Worm (Caenorhabditis elegans) whole organism, young adult: ENCODE results near the gene T05G5.4.
A peak's percentile ranks its signal among the peaks of the same experiment; 100 is the strongest.

Source experiments
- B0035.1 ChIP-seq: sonication (generic microtip); optimal IDR thresholded peaks from 2 replicates; lab custom pipeline; 2016; ENCODE audit warnings: missing genetic modification characterization, mild to moderate bottlenecking, missing compliant biosample characterization, missing genotype, missing genetic modification reagents
- C06A6.2 ChIP-seq: fragments of 200-800 bp; sonication (Bioruptor generic); conservative IDR thresholded peaks from 2 replicates; pipeline ENCODE4 v1.3.6; 2022; ENCODE audit warnings: missing genetic modification characterization, missing compliant biosample characterization
- F10E7.11 ChIP-seq: sonication (generic microtip); optimal IDR thresholded peaks from 2 replicates; lab custom pipeline; 2017; ENCODE audit warnings: mild to moderate bottlenecking, missing genetic modification characterization, moderate library complexity, missing compliant biosample characterization
- F23B12.7 ChIP-seq: sonication (generic microtip); optimal IDR thresholded peaks from 2 replicates; lab custom pipeline; 2017; ENCODE audit warnings: missing genetic modification characterization, mild to moderate bottlenecking, missing compliant biosample characterization, antibody characterized with exemption, moderate library complexity; ENCODE audit not compliant: insufficient read depth
- F37B4.10 ChIP-seq: fragments of 200-800 bp; sonication (Bioruptor generic); IDR thresholded peaks from 2 replicates; pipeline ENCODE4 v1.3.6; 2022; ENCODE audit warnings: missing genetic modification characterization, missing compliant biosample characterization
- F49E8.2 ChIP-seq: sonication (generic microtip); optimal IDR thresholded peaks from 3 replicates; lab custom pipeline; 2017; ENCODE audit warnings: missing genetic modification characterization, mild to moderate bottlenecking, missing compliant biosample characterization, antibody characterized with exemption, moderate library complexity; ENCODE audit not compliant: insufficient read depth
- F52B5.7 ChIP-seq: sonication (generic microtip); optimal IDR thresholded peaks from 2 replicates; lab custom pipeline; 2016; ENCODE audit warnings: mild to moderate bottlenecking, missing genetic modification characterization, missing compliant biosample characterization
- F57A8.1 ChIP-seq: fragments of 200-800 bp; sonication (Bioruptor generic); optimal IDR thresholded peaks from 2 replicates; lab custom pipeline; 2018; ENCODE audit warnings: mild to moderate bottlenecking, missing genetic modification characterization, moderate library complexity, missing compliant biosample characterization
- F57C9.4 ChIP-seq: sonication (generic microtip); optimal IDR thresholded peaks from 2 replicates; lab custom pipeline; 2017; ENCODE audit warnings: mild to moderate bottlenecking, missing genetic modification characterization, missing compliant biosample characterization
- K11D2.4 ChIP-seq: fragments of 200-800 bp; sonication (Bioruptor generic); IDR thresholded peaks from 2 replicates; pipeline ENCODE4 v1.3.6; 2022; ENCODE audit warnings: missing genetic modification reagents, missing genetic modification characterization, missing compliant biosample characterization
- K12H6.12 ChIP-seq: fragments of 200-800 bp; sonication (Bioruptor generic); optimal IDR thresholded peaks from 2 replicates; lab custom pipeline; 2018; ENCODE audit warnings: mild to moderate bottlenecking, missing genetic modification characterization, missing compliant biosample characterization
- T07F8.4 ChIP-seq: sonication (generic microtip); optimal IDR thresholded peaks from 2 replicates; lab custom pipeline; 2016; ENCODE audit warnings: mild to moderate bottlenecking, missing genetic modification characterization, moderate library complexity, missing compliant biosample characterization
- ZK185.1 ChIP-seq: sonication (generic microtip); optimal IDR thresholded peaks from 2 replicates; lab custom pipeline; 2016; ENCODE audit warnings: mild to moderate bottlenecking, missing genetic modification characterization, missing compliant biosample characterization; ENCODE audit not compliant: poor library complexity, severe bottlenecking
- aptf-2 ChIP-seq: fragments of 200-800 bp; sonication (Bioruptor generic); conservative IDR thresholded peaks from 2 replicates; pipeline ENCODE4 v1.3.6; 2022; ENCODE audit warnings: missing genetic modification reagents, missing genetic modification characterization, missing compliant biosample characterization
- attf-3 ChIP-seq: fragments of 200-800 bp; sonication (Bioruptor generic); conservative IDR thresholded peaks from 2 replicates; pipeline ENCODE4 v1.3.6; 2022; ENCODE audit warnings: missing genetic modification reagents, missing genetic modification characterization, missing compliant biosample characterization
- bed-1 ChIP-seq: fragments of 200-800 bp; sonication (Bioruptor generic); IDR thresholded peaks from 2 replicates; pipeline ENCODE4 v1.3.6; 2022; ENCODE audit warnings: missing genetic modification reagents, missing genetic modification characterization, missing compliant biosample characterization
- bed-2 ChIP-seq: fragments of 200-800 bp; sonication (Bioruptor generic); IDR thresholded peaks from 2 replicates; pipeline ENCODE4 v1.3.6; 2022; ENCODE audit warnings: missing genetic modification reagents, missing genetic modification characterization, missing compliant biosample characterization
- cebp-1 ChIP-seq, 2 experiments: fragments of 200-800 bp in 1 of 2; sonication (Bioruptor generic) in 1 of 2; sonication (generic microtip) in 1 of 2; IDR thresholded peaks in 1 of 2; optimal IDR thresholded peaks in 1 of 2; 2 replicates each; pipeline versions ENCODE4 v1.3.6 to Lab custom; 2017 to 2022; ENCODE audit warnings: missing compliant biosample characterization in 2 of 2, missing genetic modification characterization in 2 of 2, mild to moderate bottlenecking in 1 of 2, missing genetic modification reagents in 1 of 2, moderate library complexity in 1 of 2
- ceh-27 ChIP-seq: fragments of 200-800 bp; sonication (Bioruptor generic); optimal IDR thresholded peaks from 2 replicates; lab custom pipeline; 2018; ENCODE audit warnings: mild to moderate bottlenecking, missing genetic modification characterization, moderate library complexity, missing compliant biosample characterization
- ceh-40 ChIP-seq: fragments of 200-800 bp; sonication (Bioruptor generic); IDR thresholded peaks from 2 replicates; pipeline ENCODE4 v1.3.6; 2022; ENCODE audit warnings: missing genetic modification characterization, missing compliant biosample characterization
- dpl-1 ChIP-seq: fragments of 150-350 bp; optimal IDR thresholded peaks from 2 replicates; lab custom pipeline; 2014; ENCODE audit warnings: missing biosample characterization, missing genetic modification reagents, missing genetic modification characterization
- egl-18 ChIP-seq: fragments of 200-800 bp; sonication (Bioruptor generic); IDR thresholded peaks from 2 replicates; pipeline ENCODE4 v1.3.6; 2022; ENCODE audit warnings: missing genetic modification reagents, missing genetic modification characterization, missing compliant biosample characterization
- egrh-3 ChIP-seq: fragments of 200-800 bp; sonication (Bioruptor generic); IDR thresholded peaks from 2 replicates; pipeline ENCODE4 v1.3.6; 2022; ENCODE audit warnings: missing genetic modification reagents, missing genetic modification characterization, missing compliant biosample characterization
- gei-17 ChIP-seq: fragments of 200-800 bp; sonication (Bioruptor generic); optimal IDR thresholded peaks from 2 replicates; lab custom pipeline; 2018; ENCODE audit warnings: mild to moderate bottlenecking, missing genetic modification characterization, missing compliant biosample characterization
- hrde-1 ChIP-seq: sonication (generic microtip); optimal IDR thresholded peaks from 2 replicates; lab custom pipeline; 2016; ENCODE audit warnings: missing genetic modification characterization, mild to moderate bottlenecking, missing compliant biosample characterization, moderate library complexity, missing genotype, missing genetic modification reagents, borderline replicate concordance
- lin-40 ChIP-seq: sonication (generic microtip); optimal IDR thresholded peaks from 2 replicates; lab custom pipeline; 2016; ENCODE audit warnings: missing genetic modification characterization, mild to moderate bottlenecking, missing compliant biosample characterization, missing genotype, missing genetic modification reagents
- lin-54 ChIP-seq: fragments of 200-800 bp; sonication (Bioruptor generic); optimal IDR thresholded peaks from 2 replicates; lab custom pipeline; 2018; ENCODE audit warnings: mild to moderate bottlenecking, missing genetic modification characterization, missing compliant biosample characterization
- lsy-27 ChIP-seq: sonication (generic microtip); optimal IDR thresholded peaks from 2 replicates; lab custom pipeline; 2017; ENCODE audit warnings: missing genetic modification characterization, mild to moderate bottlenecking, missing compliant biosample characterization, antibody characterized with exemption, missing genotype, borderline replicate concordance; ENCODE audit not compliant: insufficient read depth
- nfya-1 ChIP-seq: sonication (generic microtip); optimal IDR thresholded peaks from 2 replicates; lab custom pipeline; 2017; ENCODE audit warnings: antibody characterized with exemption, missing compliant biosample characterization, missing genetic modification characterization, borderline replicate concordance; ENCODE audit not compliant: insufficient read depth
- rpc-1 ChIP-seq, 2 experiments: fragments of 150-350 bp in 1 of 2; sonication (generic microtip) in 1 of 2; optimal IDR thresholded peaks; 2 replicates each; lab custom pipeline; 2014 to 2018; ENCODE audit warnings: missing biosample characterization in 1 of 2, missing genetic modification characterization in 1 of 2, missing genetic modification reagents in 1 of 2, missing genotype in 1 of 2
- sea-2 ChIP-seq: fragments of 200-800 bp; sonication (Bioruptor generic); IDR thresholded peaks from 2 replicates; pipeline ENCODE4 v1.3.6; 2022; ENCODE audit warnings: missing genetic modification characterization, missing compliant biosample characterization
- snpc-1.1 ChIP-seq: sonication (generic microtip); optimal IDR thresholded peaks from 2 replicates; lab custom pipeline; 2017; ENCODE audit warnings: missing genetic modification characterization, mild to moderate bottlenecking, missing compliant biosample characterization, antibody characterized with exemption, moderate library complexity, missing genotype, missing genetic modification reagents; ENCODE audit not compliant: insufficient read depth
- sptf-2 ChIP-seq: fragments of 200-800 bp; sonication (Bioruptor generic); optimal IDR thresholded peaks from 2 replicates; lab custom pipeline; 2018; ENCODE audit warnings: mild to moderate bottlenecking, missing genetic modification characterization, missing compliant biosample characterization
- tbp1 ChIP-seq: fragments of 200-800 bp; sonication (Bioruptor generic); optimal IDR thresholded peaks from 2 replicates; lab custom pipeline; 2018; ENCODE audit warnings: mild to moderate bottlenecking, missing genetic modification characterization, missing compliant biosample characterization
- tlf-1 ChIP-seq: fragments of 200-800 bp; sonication (Bioruptor generic); optimal IDR thresholded peaks from 2 replicates; lab custom pipeline; 2018; ENCODE audit warnings: mild to moderate bottlenecking, missing genetic modification characterization, missing compliant biosample characterization
- unc-62 ChIP-seq: fragments of 150-350 bp; optimal IDR thresholded peaks from 2 replicates; lab custom pipeline; 2014; ENCODE audit warnings: missing biosample characterization, missing genetic modification reagents, missing genetic modification characterization
- zim-3 ChIP-seq: sonication (generic microtip); optimal IDR thresholded peaks from 2 replicates; lab custom pipeline; 2017; ENCODE audit warnings: mild to moderate bottlenecking, missing genetic modification characterization, moderate library complexity, missing compliant biosample characterization
- ztf-18 ChIP-seq: sonication (generic microtip); optimal IDR thresholded peaks from 2 replicates; lab custom pipeline; 2016; ENCODE audit warnings: missing genotype, mild to moderate bottlenecking, missing genetic modification characterization, missing compliant biosample characterization
- ztf-22 ChIP-seq: fragments of 200-800 bp; sonication (Bioruptor generic); optimal IDR thresholded peaks from 2 replicates; lab custom pipeline; 2018; ENCODE audit warnings: mild to moderate bottlenecking, missing genetic modification characterization, moderate library complexity, missing compliant biosample characterization
- ztf-26 ChIP-seq: sonication (generic microtip); optimal IDR thresholded peaks from 2 replicates; lab custom pipeline; 2017; ENCODE audit warnings: missing genetic modification characterization, missing compliant biosample characterization
- ztf-28 ChIP-seq: fragments of 200-800 bp; sonication (Bioruptor generic); IDR thresholded peaks from 2 replicates; pipeline ENCODE4 v1.3.6; 2022; ENCODE audit warnings: missing genetic modification reagents, missing genetic modification characterization, missing compliant biosample characterization
- ztf-6 ChIP-seq: fragments of 200-800 bp; sonication (Bioruptor generic); IDR thresholded peaks from 2 replicates; pipeline ENCODE4 v1.3.6; 2022; ENCODE audit warnings: missing genetic modification reagents, missing genetic modification characterization, missing compliant biosample characterization

The T05G5.4 gene

DNA sequence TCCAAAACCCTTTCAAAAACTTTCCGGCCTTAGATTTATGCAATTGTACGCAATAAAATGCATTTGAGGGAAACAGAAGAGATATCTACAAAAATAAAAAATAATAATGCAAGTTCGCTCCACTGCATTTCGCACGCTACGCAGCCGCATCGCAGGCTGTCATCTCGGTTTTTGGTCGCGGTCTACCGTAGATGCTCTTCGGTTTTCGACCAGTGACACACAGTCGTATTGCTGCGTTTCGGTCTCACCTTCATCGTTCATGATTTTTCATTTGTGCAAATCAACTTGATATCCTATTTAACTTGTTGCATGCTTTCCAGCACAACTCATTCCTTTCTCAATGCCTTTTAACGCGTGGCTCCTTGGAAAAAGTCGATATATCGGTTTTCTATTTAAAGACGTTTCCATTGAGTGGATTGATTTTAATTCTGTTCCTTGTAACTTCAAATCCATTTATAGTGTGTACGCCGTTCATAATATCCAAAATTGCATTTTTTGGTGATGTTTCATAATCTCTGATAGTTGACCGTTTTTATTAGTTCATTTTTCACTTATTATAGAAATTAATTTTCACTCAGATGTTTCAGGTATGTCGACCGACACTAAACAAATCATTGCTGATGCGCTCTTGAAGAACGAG lies 32.1 kb downstream of the T05G5.4 start, which contains the start of gene vha-1 (continued):
- no peak for TF ChIP-seq aptf-2
- no peak for TF ChIP-seq hrde-1 (tag; lab: Kevin White, UChicago)
- peak; percentile 66 for TF ChIP-seq tlf-1
- no peak for TF ChIP-seq sptf-2
- TF ChIP-seq ztf-28 (GFP tag; lab: Robert Waterston, UW) = no peak
- TF ChIP-seq ztf-6 (GFP tag; lab: Robert Waterston, UW) = 0 out of 2 replicates have a peak, but pooled peaks have one; percentile 45
- peak; percentile 26 for TF ChIP-seq ZK185.1 (tag; lab: Kevin White, UChicago)
- no peak for TF ChIP-seq T07F8.4 (tag; lab: Kevin White, UChicago)
- TF ChIP-seq F37B4.10 (GFP tag; lab: Robert Waterston, UW) = no peak
- TF ChIP-seq bed-1 (GFP tag; lab: Robert Waterston, UW) = no peak
- TF ChIP-seq F52B5.7 (tag; lab: Kevin White, UChicago) = no peak
- TF ChIP-seq gei-17 (GFP tag; lab: Kevin White, UChicago) = no peak
- TF ChIP-seq F23B12.7 (tag; lab: Kevin White, UChicago) = peak; percentile 54
- peak; percentile 26; the same call in 1 of the 2 replicates for TF ChIP-seq egrh-3
- TF ChIP-seq F49E8.2 (tag; lab: Kevin White, UChicago) = peak; percentile 30
- TF ChIP-seq ztf-18 (tag; lab: Kevin White, UChicago) = peak; percentile 51
- TF ChIP-seq C06A6.2 (GFP tag; lab: Robert Waterston, UW) = no peak; the same call in 1 of the 2 replicates
- no peak for TF ChIP-seq egl-18
- TF ChIP-seq snpc-1.1 (tag; lab: Kevin White, UChicago) = no peak
- TF ChIP-seq cebp-1 (GFP tag; IDR thresholded peaks at IDR 0.05; lab: Robert Waterston, UW) = 0 out of 2 replicates have a peak, but pooled peaks have one; percentile 38
- TF ChIP-seq cebp-1 (tag; optimal IDR thresholded peaks at IDR 0.05; lab: Kevin White, UChicago) = peak; percentile 74
- TF ChIP-seq ceh-40 (GFP tag; lab: Robert Waterston, UW) = no peak
- TF ChIP-seq lin-40 (tag; lab: Kevin White, UChicago) = peak; percentile 76
- TF ChIP-seq ztf-22 (GFP tag; lab: Kevin White, UChicago) = no peak
- TF ChIP-seq lsy-27 = peak; percentile 43
- TF ChIP-seq nfya-1 (tag; lab: Kevin White, UChicago) = no peak
- no peak for TF ChIP-seq bed-2 (GFP tag; lab: Robert Waterston, UW)
- TF ChIP-seq ztf-26 = peak; percentile 67
- peak; percentile 18 for TF ChIP-seq unc-62
- TF ChIP-seq F57C9.4 (tag; lab: Kevin White, UChicago) = no peak
- no peak for TF ChIP-seq dpl-1 (GFP tag; lab: Kevin White, UChicago)
- peak; percentile 70 for TF ChIP-seq lin-54 (GFP tag; lab: Kevin White, UChicago)
- no peak for TF ChIP-seq sea-2
- TF ChIP-seq K11D2.4 = peak; percentile 40; the same call in 1 of the 2 replicates
- TF ChIP-seq ceh-27 (GFP tag; lab: Kevin White, UChicago) = peak; percentile 87
- no peak for TF ChIP-seq rpc-1 (optimal IDR thresholded peaks at IDR 0.05; lab: Kevin White, UChicago)
- no peak for TF ChIP-seq rpc-1 (tag; optimal IDR thresholded peaks at IDR 0.05; lab: Kevin White, UChicago)
- TF ChIP-seq B0035.1 (tag; lab: Kevin White, UChicago) = no peak
- no peak for TF ChIP-seq F57A8.1 (GFP tag; lab: Kevin White, UChicago)
- TF ChIP-seq tbp1 (GFP tag; lab: Kevin White, UChicago) = peak; percentile 62
- no peak for TF ChIP-seq zim-3 (tag; lab: Kevin White, UChicago)
- TF ChIP-seq F10E7.11 (tag; lab: Kevin White, UChicago) = no peak
- peak; percentile 64 for TF ChIP-seq K12H6.12 (tag; lab: Kevin White, UChicago)
- TF ChIP-seq attf-3 (GFP tag; lab: Robert Waterston, UW) = no peak; the same call in 1 of the 2 replicates
